Worm (Caenorhabditis elegans) whole organism, L1 larva: ENCODE data around the gene srx-90.

ENCODE experiments used
- C16A3.4 ChIP-seq: fragments of 150-350 bp; optimal IDR thresholded peaks from 2 replicates; lab custom pipeline; 2014; ENCODE audit warnings: missing biosample characterization, missing genetic modification characterization
- alr-1 ChIP-seq: fragments of 200-800 bp; sonication (Bioruptor generic); optimal IDR thresholded peaks from 2 replicates; lab custom pipeline; 2018; ENCODE audit warnings: borderline replicate concordance, mild to moderate bottlenecking, missing genetic modification characterization, missing compliant biosample characterization
- aly-2 ChIP-seq: fragments of 150-350 bp; optimal IDR thresholded peaks from 2 replicates; lab custom pipeline; 2014; ENCODE audit warnings: missing biosample characterization, missing genetic modification characterization
- ama-1 ChIP-seq: fragments of 150-350 bp; optimal IDR thresholded peaks from 2 replicates; lab custom pipeline; 2014
- blmp-1 ChIP-seq: fragments of 150-350 bp; optimal IDR thresholded peaks from 2 replicates; lab custom pipeline; 2014; ENCODE audit warnings: missing biosample characterization, missing genetic modification characterization
- ceh-8 ChIP-seq: fragments of 200-800 bp; sonication (Bioruptor generic); optimal IDR thresholded peaks from 2 replicates; lab custom pipeline; 2018; ENCODE audit warnings: mild to moderate bottlenecking, missing genetic modification characterization, moderate library complexity, missing compliant biosample characterization
- ceh-88 ChIP-seq: fragments of 200-800 bp; sonication (Bioruptor generic); IDR thresholded peaks from 2 replicates; pipeline ENCODE4 v1.3.6; 2022; ENCODE audit warnings: missing genetic modification characterization, missing compliant biosample characterization
- dpl-1 ChIP-seq, 3 experiments: fragments of 150-350 bp in 2 of 3; sonication (generic microtip) in 1 of 3; optimal IDR thresholded peaks; 2 replicates each; lab custom pipeline; 2014 to 2017; ENCODE audit warnings: missing biosample characterization in 3 of 3, missing genetic modification characterization in 3 of 3, missing genetic modification reagents in 3 of 3
- dsc-1 ChIP-seq: sonication (generic microtip); optimal IDR thresholded peaks from 2 replicates; lab custom pipeline; 2016; ENCODE audit warnings: mild to moderate bottlenecking, missing genetic modification characterization, missing compliant biosample characterization
- efl-1 ChIP-seq, 4 experiments: fragments of 150-350 bp; optimal IDR thresholded peaks in 3 of 4; peaks in 1 of 4; 1 replicate in 1 of 4; 2 replicates in 3 of 4; lab custom pipeline; 2014; ENCODE audit warnings: missing biosample characterization in 2 of 4, missing genetic modification characterization in 2 of 4, missing genetic modification reagents in 2 of 4
- egl-27 ChIP-seq, 2 experiments: fragments of 150-350 bp in 1 of 2; sonication (generic microtip); optimal IDR thresholded peaks; 3 replicates each; lab custom pipeline; 2017 to 2018; ENCODE audit warnings: missing biosample characterization in 2 of 2, missing genetic modification characterization in 2 of 2, missing genetic modification reagents in 2 of 2
- elt-2 ChIP-seq: sonication (generic microtip); optimal IDR thresholded peaks from 2 replicates; lab custom pipeline; 2016; ENCODE audit warnings: missing genetic modification characterization, mild to moderate bottlenecking, inconsistent platforms, missing compliant biosample characterization, missing genetic modification reagents
- elt-3 ChIP-seq, 6 experiments: fragments of 150-350 bp in 1 of 6; sonication (generic microtip); optimal IDR thresholded peaks; 2 replicates each; lab custom pipeline; 2017 to 2018; ENCODE audit warnings: missing biosample characterization in 6 of 6, missing genetic modification characterization in 6 of 6, inconsistent platforms in 1 of 6
- ets-5 ChIP-seq: fragments of 200-800 bp; sonication (Bioruptor generic); IDR thresholded peaks from 2 replicates; pipeline ENCODE4 v1.3.6; 2022; ENCODE audit warnings: missing genetic modification characterization, missing compliant biosample characterization
- fkh-10 ChIP-seq: sonication (generic microtip); optimal IDR thresholded peaks from 2 replicates; lab custom pipeline; 2017; ENCODE audit warnings: missing biosample characterization, missing genetic modification reagents, missing genetic modification characterization
- hpl-2 ChIP-seq: fragments of 150-350 bp; optimal IDR thresholded peaks from 2 replicates; lab custom pipeline; 2014; ENCODE audit warnings: missing biosample characterization, missing genetic modification reagents, missing genetic modification characterization
- jun-1 ChIP-seq: fragments of 150-350 bp; optimal IDR thresholded peaks from 2 replicates; lab custom pipeline; 2014; ENCODE audit warnings: missing biosample characterization, missing genetic modification reagents, missing genetic modification characterization
- lin-13 ChIP-seq: fragments of 150-350 bp; optimal IDR thresholded peaks from 2 replicates; lab custom pipeline; 2014; ENCODE audit warnings: missing biosample characterization, missing genetic modification reagents, missing genetic modification characterization
- lin-14 ChIP-seq: fragments of 200-800 bp; sonication (Bioruptor generic); optimal IDR thresholded peaks from 2 replicates; lab custom pipeline; 2018; ENCODE audit warnings: mild to moderate bottlenecking, missing genetic modification characterization, moderate library complexity, missing compliant biosample characterization
- lin-35 ChIP-seq, 2 experiments: fragments of 150-350 bp; optimal IDR thresholded peaks; 2 replicates each; lab custom pipeline; 2014; ENCODE audit warnings: missing biosample characterization in 2 of 2, missing genetic modification characterization in 2 of 2, missing genetic modification reagents in 2 of 2
- lin-39 ChIP-seq: fragments of 150-350 bp; optimal IDR thresholded peaks from 2 replicates; lab custom pipeline; 2014; ENCODE audit warnings: missing biosample characterization, missing genetic modification reagents, missing genetic modification characterization
- lir-3 ChIP-seq: sonication (generic microtip); optimal IDR thresholded peaks from 2 replicates; lab custom pipeline; 2016; ENCODE audit warnings: mild to moderate bottlenecking, missing genetic modification characterization, moderate library complexity, missing compliant biosample characterization; ENCODE audit not compliant: poor library complexity
- lsy-2 ChIP-seq, 2 experiments: fragments of 150-350 bp; optimal IDR thresholded peaks; 2 replicates each; lab custom pipeline; 2014; ENCODE audit warnings: missing biosample characterization in 2 of 2, missing genetic modification characterization in 2 of 2
- mab-9 ChIP-seq: fragments of 200-800 bp; sonication (Bioruptor generic); IDR thresholded peaks from 2 replicates; pipeline ENCODE4 v1.3.6; 2022; ENCODE audit warnings: missing genetic modification reagents, missing genetic modification characterization, missing compliant biosample characterization
- mef-2 ChIP-seq: fragments of 150-350 bp; optimal IDR thresholded peaks from 2 replicates; lab custom pipeline; 2014; ENCODE audit warnings: missing biosample characterization, missing genetic modification characterization
- mep-1 ChIP-seq: fragments of 150-350 bp; optimal IDR thresholded peaks from 2 replicates; lab custom pipeline; 2014; ENCODE audit warnings: missing biosample characterization, missing genetic modification characterization
- nhr-12 ChIP-seq: sonication (generic microtip); optimal IDR thresholded peaks from 2 replicates; lab custom pipeline; 2017; ENCODE audit warnings: missing biosample characterization, missing genetic modification characterization
- nhr-19 ChIP-seq: fragments of 200-800 bp; sonication (Bioruptor generic); conservative IDR thresholded peaks from 2 replicates; pipeline ENCODE4 v1.3.6; 2022; ENCODE audit warnings: missing genetic modification characterization, missing compliant biosample characterization
- nhr-20 ChIP-seq: sonication (generic microtip); optimal IDR thresholded peaks from 2 replicates; lab custom pipeline; 2016; ENCODE audit warnings: mild to moderate bottlenecking, missing genetic modification characterization, missing compliant biosample characterization
- nhr-237 ChIP-seq: fragments of 150-350 bp; optimal IDR thresholded peaks from 2 replicates; lab custom pipeline; 2014; ENCODE audit warnings: missing biosample characterization, missing genetic modification characterization
- nhr-28 ChIP-seq: fragments of 150-350 bp; optimal IDR thresholded peaks from 2 replicates; lab custom pipeline; 2014; ENCODE audit warnings: missing biosample characterization, missing genetic modification characterization
- nhr-47 ChIP-seq: sonication (generic microtip); optimal IDR thresholded peaks from 2 replicates; lab custom pipeline; 2016; ENCODE audit warnings: mild to moderate bottlenecking, missing genetic modification characterization, moderate library complexity, missing compliant biosample characterization
- nhr-71 ChIP-seq: sonication (generic microtip); optimal IDR thresholded peaks from 2 replicates; lab custom pipeline; 2016; ENCODE audit warnings: mild to moderate bottlenecking, missing genetic modification characterization, moderate library complexity, missing compliant biosample characterization
- nhr-84 ChIP-seq: sonication (generic microtip); optimal IDR thresholded peaks from 2 replicates; lab custom pipeline; 2017; ENCODE audit warnings: missing biosample characterization, missing genetic modification characterization
- nhr-85 ChIP-seq: sonication (generic microtip); peaks from one replicate; lab custom pipeline; 2016; ENCODE audit warnings: missing genetic modification characterization, inconsistent platforms, missing compliant biosample characterization
- nhr-90 ChIP-seq: sonication (generic microtip); optimal IDR thresholded peaks from 2 replicates; lab custom pipeline; 2016; ENCODE audit warnings: mild to moderate bottlenecking, missing genetic modification characterization, missing compliant biosample characterization; ENCODE audit not compliant: poor library complexity
- rnt-1 ChIP-seq: sonication (generic microtip); optimal IDR thresholded peaks from 2 replicates; lab custom pipeline; 2016; ENCODE audit warnings: mild to moderate bottlenecking, missing genetic modification characterization, moderate library complexity, missing compliant biosample characterization
- snu-23 ChIP-seq: sonication (generic microtip); optimal IDR thresholded peaks from 2 replicates; lab custom pipeline; 2016; ENCODE audit warnings: missing genetic modification characterization, missing compliant biosample characterization
- sup-37 ChIP-seq: fragments of 200-800 bp; sonication (Bioruptor generic); optimal IDR thresholded peaks from 2 replicates; lab custom pipeline; 2018; ENCODE audit warnings: mild to moderate bottlenecking, missing genetic modification characterization, missing compliant biosample characterization
- swsn-7 ChIP-seq: sonication (generic microtip); optimal IDR thresholded peaks from 2 replicates; lab custom pipeline; 2016; ENCODE audit warnings: missing genetic modification characterization, missing compliant biosample characterization
- tbx-2 ChIP-seq: sonication (generic microtip); optimal IDR thresholded peaks from 2 replicates; lab custom pipeline; 2016; ENCODE audit warnings: missing genetic modification characterization, missing compliant biosample characterization
- unc-86 ChIP-seq: sonication (generic microtip); optimal IDR thresholded peaks from 2 replicates; lab custom pipeline; 2016; ENCODE audit warnings: missing genetic modification characterization, missing compliant biosample characterization
- unc-98 ChIP-seq: fragments of 200-800 bp; sonication (Bioruptor generic); IDR thresholded peaks from 2 replicates; pipeline ENCODE4 v1.3.6; 2022; ENCODE audit warnings: missing genetic modification characterization, missing compliant biosample characterization
- zip-4 ChIP-seq: fragments of 200-800 bp; sonication (Bioruptor generic); optimal IDR thresholded peaks from 2 replicates; lab custom pipeline; 2018; ENCODE audit warnings: mild to moderate bottlenecking, missing genetic modification characterization, moderate library complexity, missing compliant biosample characterization
- ztf-11 ChIP-seq, 2 experiments: sonication (generic microtip); optimal IDR thresholded peaks; 2 replicates each; lab custom pipeline; 2016 to 2017; ENCODE audit warnings: missing genetic modification characterization in 2 of 2, missing biosample characterization in 1 of 2, missing compliant biosample characterization in 1 of 2

Gene srx-90

ce11 chrV:11610481-11610880 is 29.6 kb downstream of the srx-90 start, which contains the start of gene sas-5 (continued):
- no peak for TF ChIP-seq alr-1
- TF ChIP-seq elt-3 (tag; optimal IDR thresholded peaks at IDR 0.05; lab: Kevin White, UChicago), result peak in 2 of 6 experiments; percentile 35 to 83
- peak; percentile 21 for TF ChIP-seq jun-1 (tag; lab: Kevin White, UChicago)
- peak; percentile 82 for TF ChIP-seq nhr-47
- TF ChIP-seq aly-2 (tag; lab: Kevin White, UChicago), result no peak
- no peak for TF ChIP-seq sup-37
- peak; percentile 72 for TF ChIP-seq mep-1 (tag; lab: Kevin White, UChicago)
- peak; percentile 71 for TF ChIP-seq blmp-1 (tag; lab: Kevin White, UChicago)
- TF ChIP-seq nhr-71, result peak; percentile 88
- TF ChIP-seq mef-2 (tag; lab: Kevin White, UChicago), result no peak
- TF ChIP-seq hpl-2, result peak; percentile 34
- no peak for TF ChIP-seq fkh-10 (GFP tag; lab: Kevin White, UChicago)
- peak; percentile 82 for TF ChIP-seq swsn-7
- TF ChIP-seq lin-39, result peak; percentile 35
- TF ChIP-seq ztf-11 (tag; optimal IDR thresholded peaks at IDR 0.05; lab: Kevin White, UChicago), result peak in 1 of 2 experiments; percentile 61
- TF ChIP-seq lin-13 (GFP tag; lab: Kevin White, UChicago), result peak; percentile 57
- peak; percentile 86 for TF ChIP-seq snu-23 (GFP tag; lab: Kevin White, UChicago)
- peak; percentile 86 for TF ChIP-seq nhr-20
- peak; percentile 51 for TF ChIP-seq lir-3
- TF ChIP-seq lsy-2 (tag; optimal IDR thresholded peaks at IDR 0.05; lab: Kevin White, UChicago), result peak; percentile 75 to 76
- TF ChIP-seq dpl-1 (GFP tag; optimal IDR thresholded peaks at IDR 0.05; lab: Kevin White, UChicago), result peak; percentile 85 to 92 (median 90)
- peak; percentile 82 for TF ChIP-seq nhr-19 (GFP tag; lab: Robert Waterston, UW)
- TF ChIP-seq unc-86 (tag; lab: Kevin White, UChicago), result peak; percentile 72
- peak; percentile 66 for TF ChIP-seq ceh-8 (GFP tag; lab: Kevin White, UChicago)
- TF ChIP-seq nhr-12 (tag; lab: Kevin White, UChicago), result no peak
- TF ChIP-seq lin-35 (GFP tag; optimal IDR thresholded peaks at IDR 0.05; lab: Kevin White, UChicago), result peak; percentile 86 to 95

ce11 chrV:11613007-11613406 is 32.1 kb downstream of the srx-90 start, which contains the start of gene tag-290:
Gene tag-290, plus strand, starts transcription at chrV:11613307.
- TF ChIP-seq C16A3.4 (tag; lab: Kevin White, UChicago), result no peak
- TF ChIP-seq nhr-71, result no peak
- TF ChIP-seq unc-98 (GFP tag; lab: Robert Waterston, UW), result no peak
- no peak for TF ChIP-seq nhr-237 (tag; lab: Kevin White, UChicago)
- TF ChIP-seq egl-27 (tag; optimal IDR thresholded peaks at IDR 0.05; lab: Kevin White, UChicago), result no peak
- no peak for TF ChIP-seq nhr-90 (tag; lab: Kevin White, UChicago)
- no peak for TF ChIP-seq blmp-1 (tag; lab: Kevin White, UChicago)
- no peak for TF ChIP-seq lsy-2 (tag; optimal IDR thresholded peaks at IDR 0.05; lab: Kevin White, UChicago)
- no peak for TF ChIP-seq ceh-88 (GFP tag; lab: Robert Waterston, UW)
- TF ChIP-seq rnt-1 (tag; lab: Kevin White, UChicago), result no peak
- TF ChIP-seq nhr-84 (tag; lab: Kevin White, UChicago), result no peak
- TF ChIP-seq nhr-28, result no peak
- no peak for TF ChIP-seq zip-4 (GFP tag; lab: Kevin White, UChicago)
- TF ChIP-seq hpl-2, result no peak
- TF ChIP-seq ama-1 (lab: Kevin White, UChicago), result no peak
- TF ChIP-seq unc-86 (tag; lab: Kevin White, UChicago), result no peak

- TF ChIP-seq mab-9 (GFP tag; lab: Robert Waterston, UW) (no peak), C16A3.4 (tag; lab: Kevin White, UChicago) (no peak), ets-5 (GFP tag; lab: Robert Waterston, UW) (no peak), nhr-20 (peak; percentile 77), lin-35 (GFP tag; optimal IDR thresholded peaks at IDR 0.05; lab: Kevin White, UChicago) (peak in 1 of 2 experiments; percentile 0), elt-2 (tag; lab: Kevin White, UChicago) (peak; percentile 89), tbx-2 (peak; percentile 46), lin-39 (no peak), nhr-19 (GFP tag; lab: Robert Waterston, UW) (0 out of 2 replicates have a peak, but pooled peaks have one; percentile 15), snu-23 (GFP tag; lab: Kevin White, UChicago) (peak; percentile 49), lin-14 (GFP tag; lab: Kevin White, UChicago) (peak; percentile 69), blmp-1 (tag; lab: Kevin White, UChicago) (peak; percentile 5), elt-3 (tag; optimal IDR thresholded peaks at IDR 0.05; lab: Kevin White, UChicago) (peak in 3 of 6 experiments; percentile 69 to 96 (median 94)), fkh-10 (GFP tag; lab: Kevin White, UChicago) (no peak), nhr-85 (tag; lab: Kevin White, UChicago) (peak; percentile 93), unc-86 (tag; lab: Kevin White, UChicago) (no peak), dsc-1 (no peak), rnt-1 (tag; lab: Kevin White, UChicago) (no peak), nhr-90 (tag; lab: Kevin White, UChicago) (peak; percentile 49), efl-1 (optimal IDR thresholded peaks at IDR 0.05; lab: Kevin White, UChicago) (no peak), efl-1 (GFP tag; optimal IDR thresholded peaks at IDR 0.05 in 1 of 2; lab: Kevin White, UChicago) (peak in 1 of 2 experiments; percentile 20), nhr-71 (peak; percentile 64)
These were observed 34.0 kb downstream of the srx-90 start for ce11 chrV:11614805-11615497.
